Worm (Caenorhabditis elegans) whole organism, midembryonic: Measurements from ENCODE around the gene mrpl-22.

ENCODE experiments used
- T22C8.4 ChIP-seq: fragments of 200-800 bp; sonication (Bioruptor generic); IDR thresholded peaks from 2 replicates; pipeline ENCODE4 v1.3.6; 2022; ENCODE audit warnings: missing genetic modification characterization, missing compliant biosample characterization
- cog-1 ChIP-seq: sonication (generic microtip); optimal IDR thresholded peaks from 2 replicates; lab custom pipeline; 2016; ENCODE audit warnings: missing genetic modification characterization, missing compliant biosample characterization
- flt-1 ChIP-seq: fragments of 200-800 bp; sonication (Bioruptor generic); IDR thresholded peaks from 2 replicates; pipeline ENCODE4 v1.3.6; 2022; ENCODE audit warnings: missing genetic modification characterization, missing compliant biosample characterization
- klf-2 ChIP-seq: fragments of 200-800 bp; sonication (Bioruptor generic); conservative IDR thresholded peaks from 2 replicates; pipeline ENCODE4 v1.3.6; 2022; ENCODE audit warnings: missing genetic modification reagents, missing genetic modification characterization, missing compliant biosample characterization
- med-1 ChIP-seq: sonication (generic microtip); optimal IDR thresholded peaks from 2 replicates; lab custom pipeline; 2017; ENCODE audit warnings: missing genetic modification characterization, mild to moderate bottlenecking, missing compliant biosample characterization, antibody characterized with exemption, missing genetic modification reagents; ENCODE audit not compliant: insufficient read depth
- ref-1 ChIP-seq: fragments of 200-800 bp; sonication (Bioruptor generic); conservative IDR thresholded peaks from 2 replicates; pipeline ENCODE4 v1.3.6; 2022; ENCODE audit warnings: missing genetic modification reagents, missing genetic modification characterization, missing compliant biosample characterization
- tab-1 ChIP-seq: fragments of 200-800 bp; sonication (Bioruptor generic); IDR thresholded peaks from 2 replicates; pipeline ENCODE4 v1.3.6; 2022; ENCODE audit warnings: missing genetic modification characterization, missing compliant biosample characterization
- ztf-23 ChIP-seq: fragments of 200-800 bp; sonication (Bioruptor generic); IDR thresholded peaks from 2 replicates; pipeline ENCODE4 v1.3.6; 2022; ENCODE audit warnings: missing genetic modification reagents, missing genetic modification characterization, missing compliant biosample characterization
- ztf-29 ChIP-seq: fragments of 200-800 bp; sonication (Bioruptor generic); IDR thresholded peaks from 2 replicates; pipeline ENCODE4 v1.3.6; 2022; ENCODE audit warnings: missing genetic modification reagents, missing genetic modification characterization, missing compliant biosample characterization

Gene mrpl-22

DNA sequence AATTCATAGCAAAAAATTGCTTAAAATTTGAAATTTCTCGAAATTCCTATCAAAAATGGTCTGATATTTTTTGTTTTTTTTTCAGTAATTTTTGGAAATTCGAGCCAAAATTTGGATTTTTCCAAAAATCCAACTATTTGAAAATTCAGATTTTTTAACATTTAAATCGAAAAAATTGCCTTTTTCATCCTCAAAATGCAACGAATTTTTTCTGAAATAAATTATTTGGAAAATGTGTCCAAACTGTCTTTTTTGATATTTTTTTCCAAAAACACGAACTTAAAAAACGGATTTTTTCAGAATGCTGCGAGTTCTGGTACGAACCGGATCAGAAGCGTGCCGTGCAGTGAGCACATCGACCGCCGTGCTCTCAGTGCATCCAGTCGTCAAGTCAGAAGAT, at the start of gene mrpl-22:
Gene mrpl-22, plus strand, starts transcription at position 301 of the 400 bp plus-strand sequence.
- TF ChIP-seq klf-2 (no peak), ref-1 (GFP tag; lab: Robert Waterston, UW) (no peak), flt-1 (GFP tag; lab: Robert Waterston, UW) (no peak), ztf-23 (no peak), T22C8.4 (no peak), ztf-29 (GFP tag; lab: Robert Waterston, UW) (no peak), med-1 (GFP tag; lab: Kevin White, UChicago) (no peak), tab-1 (GFP tag; lab: Robert Waterston, UW) (no peak), cog-1 (tag; lab: Kevin White, UChicago) (no peak)

DNA sequence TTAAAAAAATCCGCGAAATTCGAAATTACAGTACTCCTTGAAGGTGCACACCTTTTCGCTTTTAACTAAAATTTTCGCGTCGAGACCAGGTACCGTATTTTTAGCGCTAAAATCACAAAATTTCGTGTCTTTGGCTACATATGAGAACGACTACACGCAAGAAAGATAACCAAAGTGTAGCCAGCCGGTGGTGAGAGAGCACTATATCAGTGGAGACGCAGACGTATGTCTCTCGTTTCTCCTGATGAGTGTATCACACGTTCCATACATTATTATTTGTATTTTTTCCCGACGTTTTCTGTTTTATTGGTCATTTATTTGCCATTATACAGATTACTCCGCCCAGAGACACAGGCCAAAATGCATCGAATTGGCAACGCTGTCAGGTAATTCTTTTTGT, 49.3 kb upstream of the mrpl-22 start, which contains the start of gene acdh-11:
Gene acdh-11, plus strand, starts transcription at position 333 of the 400 bp plus-strand sequence.
- TF ChIP-seq klf-2: no peak
- TF ChIP-seq ztf-29 (GFP tag; lab: Robert Waterston, UW): no peak
- TF ChIP-seq ztf-23: no peak
- TF ChIP-seq tab-1 (GFP tag; lab: Robert Waterston, UW): no peak

ce11 chrIII:10569246-10569645, 46.0 kb upstream of the mrpl-22 start:
- TF ChIP-seq flt-1 (GFP tag; lab: Robert Waterston, UW) (no peak), tab-1 (GFP tag; lab: Robert Waterston, UW) (no peak), cog-1 (tag; lab: Kevin White, UChicago) (no peak), ztf-23 (no peak), ref-1 (GFP tag; lab: Robert Waterston, UW) (no peak), ztf-29 (GFP tag; lab: Robert Waterston, UW) (no peak), klf-2 (no peak), med-1 (GFP tag; lab: Kevin White, UChicago) (no peak), T22C8.4 (no peak)

ce11 chrIII:10575320-10575719, 39.9 kb upstream of the mrpl-22 start, which contains the start of gene Y45F3A.4:
TSS of gene Y45F3A.4 (minus strand) at chrIII:10575420.
- TF ChIP-seq ztf-23: no peak
- TF ChIP-seq cog-1 (tag; lab: Kevin White, UChicago): no peak
- no peak for TF ChIP-seq tab-1 (GFP tag; lab: Robert Waterston, UW)
- no peak for TF ChIP-seq flt-1 (GFP tag; lab: Robert Waterston, UW)
- no peak for TF ChIP-seq ztf-29 (GFP tag; lab: Robert Waterston, UW)
- no peak for TF ChIP-seq klf-2
- no peak for TF ChIP-seq ref-1 (GFP tag; lab: Robert Waterston, UW)
- TF ChIP-seq T22C8.4: no peak
- no peak for TF ChIP-seq med-1 (GFP tag; lab: Kevin White, UChicago)

DNA sequence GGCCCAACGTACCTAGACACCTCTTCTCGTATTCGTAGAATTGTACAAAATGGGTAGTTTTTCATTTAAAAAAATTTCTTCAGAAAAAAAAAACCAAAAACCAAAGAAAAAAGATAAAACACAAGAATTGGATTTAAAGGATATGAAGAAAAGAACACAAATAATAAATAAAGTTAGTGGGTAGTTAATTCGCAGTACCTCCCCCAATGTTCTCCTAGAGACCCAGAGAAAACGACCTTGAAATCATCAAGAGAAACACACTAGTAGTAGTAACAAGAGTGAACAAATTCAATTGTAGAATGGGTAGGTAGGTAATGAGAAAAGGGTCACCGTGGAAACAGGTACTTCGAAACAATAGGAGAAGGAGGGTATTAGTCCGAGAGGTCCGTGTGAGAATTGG, 37.5 kb upstream of the mrpl-22 start:
- no peak for TF ChIP-seq ztf-29 (GFP tag; lab: Robert Waterston, UW)
- TF ChIP-seq ref-1 (GFP tag; lab: Robert Waterston, UW): no peak
- TF ChIP-seq klf-2: no peak
- no peak for TF ChIP-seq tab-1 (GFP tag; lab: Robert Waterston, UW)
- no peak for TF ChIP-seq T22C8.4
- TF ChIP-seq med-1 (GFP tag; lab: Kevin White, UChicago): no peak
- no peak for TF ChIP-seq cog-1 (tag; lab: Kevin White, UChicago)
- TF ChIP-seq ztf-23: no peak

ce11 chrIII:10578873-10579272, 36.4 kb upstream of the mrpl-22 start:
- no peak for TF ChIP-seq tab-1 (GFP tag; lab: Robert Waterston, UW)
- TF ChIP-seq ztf-29 (GFP tag; lab: Robert Waterston, UW): no peak
- no peak for TF ChIP-seq klf-2
- TF ChIP-seq ztf-23: no peak
- TF ChIP-seq cog-1 (tag; lab: Kevin White, UChicago): no peak
- TF ChIP-seq T22C8.4: no peak
- no peak for TF ChIP-seq med-1 (GFP tag; lab: Kevin White, UChicago)
- TF ChIP-seq ref-1 (GFP tag; lab: Robert Waterston, UW): no peak
- TF ChIP-seq flt-1 (GFP tag; lab: Robert Waterston, UW): no peak

DNA sequence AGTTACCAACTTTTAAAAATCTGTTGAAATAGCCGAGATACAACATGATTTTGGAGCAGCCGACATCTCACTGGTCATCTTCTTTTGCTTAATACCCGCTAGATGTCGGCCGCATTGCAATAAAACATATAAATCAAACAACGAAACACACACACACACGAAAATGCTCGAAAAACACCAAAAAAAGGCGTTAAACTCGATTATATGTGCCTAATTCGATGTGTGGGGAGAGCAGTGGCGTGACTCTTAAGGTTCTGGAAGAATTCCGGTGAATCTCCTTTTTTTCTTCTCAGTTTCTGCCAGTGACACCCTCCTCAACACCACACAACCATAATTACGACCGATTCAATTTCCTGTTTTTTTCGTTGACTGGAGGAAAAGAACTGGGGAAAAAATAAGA, 35.1 kb upstream of the mrpl-22 start:
- TF ChIP-seq klf-2 (no peak), med-1 (GFP tag; lab: Kevin White, UChicago) (no peak), T22C8.4 (no peak), cog-1 (tag; lab: Kevin White, UChicago) (no peak), ref-1 (GFP tag; lab: Robert Waterston, UW) (no peak), tab-1 (GFP tag; lab: Robert Waterston, UW) (no peak), ztf-23 (no peak), ztf-29 (GFP tag; lab: Robert Waterston, UW) (no peak), flt-1 (GFP tag; lab: Robert Waterston, UW) (no peak)

- TF ChIP-seq T22C8.4 (no peak), ztf-23 (no peak), klf-2 (no peak), tab-1 (GFP tag; lab: Robert Waterston, UW) (no peak), ztf-29 (GFP tag; lab: Robert Waterston, UW) (no peak), flt-1 (GFP tag; lab: Robert Waterston, UW) (no peak), ref-1 (GFP tag; lab: Robert Waterston, UW) (no peak), med-1 (GFP tag; lab: Kevin White, UChicago) (no peak), cog-1 (tag; lab: Kevin White, UChicago) (no peak)
Observed at ce11 chrIII:10583483-10583882, 31.8 kb upstream of the mrpl-22 start.

- no peak for TF ChIP-seq med-1 (GFP tag; lab: Kevin White, UChicago)
- no peak for TF ChIP-seq klf-2
- TF ChIP-seq ref-1 (GFP tag; lab: Robert Waterston, UW): no peak
- TF ChIP-seq T22C8.4: no peak
- no peak for TF ChIP-seq ztf-29 (GFP tag; lab: Robert Waterston, UW)
- TF ChIP-seq flt-1 (GFP tag; lab: Robert Waterston, UW): no peak
- no peak for TF ChIP-seq tab-1 (GFP tag; lab: Robert Waterston, UW)
- TF ChIP-seq cog-1 (tag; lab: Kevin White, UChicago): no peak
- TF ChIP-seq ztf-23: no peak
Observed at ce11 chrIII:10586243-10586642, 29.0 kb upstream of the mrpl-22 start, which contains the start of gene Y45F3A.5. TSS of gene Y45F3A.5 (minus strand) at chrIII:10586343.

DNA sequence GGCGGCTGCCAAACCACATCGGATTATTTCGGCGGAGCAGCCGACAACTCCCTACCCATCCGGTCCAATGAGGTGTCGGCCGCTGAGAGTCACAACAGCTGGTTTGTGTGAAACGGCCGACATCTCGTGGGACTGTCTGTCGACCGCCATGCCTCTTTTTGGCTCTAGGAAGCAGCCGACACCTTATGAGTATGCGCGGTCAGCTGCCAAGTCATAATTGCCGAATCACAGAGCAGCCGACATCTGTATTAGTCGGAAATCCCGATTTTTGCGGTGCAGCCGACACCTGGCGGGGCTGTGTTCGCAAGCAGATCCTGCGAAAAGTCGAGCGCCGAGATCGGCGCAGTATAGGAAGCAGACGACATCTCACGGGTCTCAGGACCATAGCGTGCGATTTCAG, 23.2 kb upstream of the mrpl-22 start:
- TF ChIP-seq tab-1 (GFP tag; lab: Robert Waterston, UW) (no peak), ref-1 (GFP tag; lab: Robert Waterston, UW) (no peak), flt-1 (GFP tag; lab: Robert Waterston, UW) (no peak), cog-1 (tag; lab: Kevin White, UChicago) (no peak), T22C8.4 (no peak), ztf-23 (no peak), med-1 (GFP tag; lab: Kevin White, UChicago) (no peak), ztf-29 (GFP tag; lab: Robert Waterston, UW) (no peak), klf-2 (no peak)
